Worm (Caenorhabditis elegans) whole organism, L4 larva: Measurements from ENCODE around the gene svh-5.

Experiments
- D1046.2 ChIP-seq: fragments of 200-800 bp; sonication (Bioruptor generic); IDR thresholded peaks from 2 replicates; pipeline ENCODE4 v1.3.6; 2022; ENCODE audit warnings: missing genetic modification characterization, missing compliant biosample characterization
- F10B5.3 ChIP-seq: sonication (generic microtip); optimal IDR thresholded peaks from 2 replicates; lab custom pipeline; 2016; ENCODE audit warnings: mild to moderate bottlenecking, missing genetic modification characterization, missing compliant biosample characterization
- F44E2.7 ChIP-seq: fragments of 200-800 bp; sonication (Bioruptor generic); IDR thresholded peaks from 2 replicates; pipeline ENCODE4 v2.1.2; 2022; ENCODE audit warnings: missing genetic modification characterization, missing compliant biosample characterization
- F49E8.2 ChIP-seq: sonication (generic microtip); optimal IDR thresholded peaks from 2 replicates; lab custom pipeline; 2016; ENCODE audit warnings: missing compliant biosample characterization, mild to moderate bottlenecking, missing genetic modification characterization, borderline replicate concordance
- R02D3.7 ChIP-seq: fragments of 150-350 bp; sonication (generic microtip); optimal IDR thresholded peaks from 3 replicates; lab custom pipeline; 2014; ENCODE audit warnings: missing biosample characterization, missing genetic modification characterization
- T20F7.1 ChIP-seq: fragments of 200-800 bp; sonication (Bioruptor generic); optimal IDR thresholded peaks from 2 replicates; lab custom pipeline; 2018; ENCODE audit warnings: mild to moderate bottlenecking, missing genetic modification characterization, missing compliant biosample characterization
- Y75B8A.6 ChIP-seq: fragments of 200-800 bp; sonication (Bioruptor generic); IDR thresholded peaks from 2 replicates; pipeline ENCODE4 v1.3.6; 2022; ENCODE audit warnings: missing genetic modification reagents, missing genetic modification characterization, missing compliant biosample characterization
- attf-4 ChIP-seq: sonication (generic microtip); optimal IDR thresholded peaks from 3 replicates; lab custom pipeline; 2017; ENCODE audit warnings: missing biosample characterization, missing genetic modification characterization
- ceh-20 ChIP-seq: fragments of 200-800 bp; sonication (Bioruptor generic); IDR thresholded peaks from 2 replicates; pipeline ENCODE4 v1.3.6; 2022; ENCODE audit warnings: missing genetic modification reagents, missing genetic modification characterization, missing compliant biosample characterization
- ceh-44 ChIP-seq: fragments of 200-800 bp; sonication (Bioruptor generic); IDR thresholded peaks from 2 replicates; pipeline ENCODE4 v1.3.6; 2022; ENCODE audit warnings: missing genetic modification reagents, missing genetic modification characterization, missing compliant biosample characterization
- ceh-62 ChIP-seq: sonication (generic microtip); optimal IDR thresholded peaks from 2 replicates; lab custom pipeline; 2017; ENCODE audit warnings: missing biosample characterization, missing genetic modification characterization
- cey-2 ChIP-seq: sonication (generic microtip); optimal IDR thresholded peaks from 3 replicates; lab custom pipeline; 2017; ENCODE audit warnings: missing genetic modification characterization, mild to moderate bottlenecking, missing compliant biosample characterization, antibody characterized with exemption, borderline replicate concordance; ENCODE audit not compliant: insufficient read depth
- ctbp-1 ChIP-seq: fragments of 200-800 bp; sonication (Bioruptor generic); IDR thresholded peaks from 2 replicates; pipeline ENCODE4 v1.3.6; 2022; ENCODE audit warnings: missing genetic modification reagents, missing genetic modification characterization, missing compliant biosample characterization
- daf-12 ChIP-seq: fragments of 150-350 bp; optimal IDR thresholded peaks from 2 replicates; lab custom pipeline; 2014; ENCODE audit warnings: missing biosample characterization, missing genetic modification reagents, missing genetic modification characterization
- daf-16 ChIP-seq, 3 experiments: sonication (generic microtip); optimal IDR thresholded peaks; 2 replicates each; lab custom pipeline; 2016 to 2017; ENCODE audit warnings: missing genetic modification characterization in 3 of 3, missing genetic modification reagents in 3 of 3, mild to moderate bottlenecking in 2 of 3, missing compliant biosample characterization in 2 of 3, missing biosample characterization in 1 of 3, moderate library complexity in 1 of 3
- dmd-8 ChIP-seq: fragments of 200-800 bp; sonication (Bioruptor generic); IDR thresholded peaks from 2 replicates; pipeline ENCODE4 v1.3.6; 2022; ENCODE audit warnings: missing genetic modification characterization, missing compliant biosample characterization
- dmd-9 ChIP-seq: fragments of 200-800 bp; sonication (Bioruptor generic); IDR thresholded peaks from 2 replicates; pipeline ENCODE4 v1.3.6; 2022; ENCODE audit warnings: missing genetic modification reagents, missing genetic modification characterization, missing compliant biosample characterization
- duxl-1 ChIP-seq: sonication (generic microtip); optimal IDR thresholded peaks from 2 replicates; lab custom pipeline; 2016; ENCODE audit warnings: mild to moderate bottlenecking, missing genetic modification characterization, moderate library complexity, missing compliant biosample characterization; ENCODE audit not compliant: poor library complexity
- lin-1 ChIP-seq: fragments of 200-800 bp; sonication (Bioruptor generic); IDR thresholded peaks from 2 replicates; pipeline ENCODE4 v1.3.6; 2022; ENCODE audit warnings: missing genetic modification reagents, missing genetic modification characterization, missing compliant biosample characterization
- lin-13 ChIP-seq: fragments of 150-350 bp; optimal IDR thresholded peaks from 2 replicates; lab custom pipeline; 2014; ENCODE audit warnings: missing biosample characterization, missing genetic modification reagents, missing genetic modification characterization
- lin-38 ChIP-seq: fragments of 200-800 bp; sonication (Bioruptor generic); IDR thresholded peaks from 2 replicates; pipeline ENCODE4 v1.3.6; 2022; ENCODE audit warnings: missing genetic modification reagents, missing genetic modification characterization, missing compliant biosample characterization
- lin-39 ChIP-seq: fragments of 150-350 bp; optimal IDR thresholded peaks from 2 replicates; lab custom pipeline; 2014; ENCODE audit warnings: missing biosample characterization, missing genetic modification reagents, missing genetic modification characterization
- lsy-2 ChIP-seq, 2 experiments: fragments of 150-350 bp in 1 of 2; sonication (generic microtip) in 1 of 2; optimal IDR thresholded peaks; 2 replicates each; lab custom pipeline; 2014 to 2017; ENCODE audit warnings: missing biosample characterization in 2 of 2, missing genetic modification characterization in 2 of 2
- mdl-1 ChIP-seq, 2 experiments: fragments of 150-350 bp in 1 of 2; sonication (generic microtip) in 1 of 2; optimal IDR thresholded peaks; 2 replicates each; lab custom pipeline; 2014 to 2017; ENCODE audit warnings: missing biosample characterization in 2 of 2, missing genetic modification characterization in 2 of 2
- mdt-29 ChIP-seq: fragments of 200-800 bp; sonication (Bioruptor generic); IDR thresholded peaks from 2 replicates; pipeline ENCODE4 v1.3.6; 2022; ENCODE audit warnings: missing genetic modification reagents, missing genetic modification characterization, missing compliant biosample characterization
- mes-2 ChIP-seq: sonication (generic microtip); optimal IDR thresholded peaks from 2 replicates; lab custom pipeline; 2016; ENCODE audit warnings: missing genotype, mild to moderate bottlenecking, missing genetic modification characterization, missing compliant biosample characterization; ENCODE audit not compliant: poor library complexity, severe bottlenecking
- mxl-3 ChIP-seq: fragments of 200-800 bp; sonication (Bioruptor generic); optimal IDR thresholded peaks from 2 replicates; lab custom pipeline; 2018; ENCODE audit warnings: mild to moderate bottlenecking, missing genetic modification characterization, missing compliant biosample characterization
- nhr-10 ChIP-seq: fragments of 150-350 bp; optimal IDR thresholded peaks from 2 replicates; lab custom pipeline; 2014; ENCODE audit warnings: missing biosample characterization, missing genetic modification characterization
- nhr-102 ChIP-seq: sonication (generic microtip); optimal IDR thresholded peaks from 2 replicates; lab custom pipeline; 2016; ENCODE audit warnings: mild to moderate bottlenecking, missing genetic modification characterization, moderate library complexity, missing compliant biosample characterization
- nhr-111 ChIP-seq: fragments of 200-800 bp; sonication (Bioruptor generic); optimal IDR thresholded peaks from 2 replicates; lab custom pipeline; 2018; ENCODE audit warnings: mild to moderate bottlenecking, missing genetic modification characterization, missing compliant biosample characterization
- nhr-237 ChIP-seq: sonication (generic microtip); optimal IDR thresholded peaks from 2 replicates; lab custom pipeline; 2017; ENCODE audit warnings: missing biosample characterization, missing genetic modification characterization
- nhr-25 ChIP-seq: sonication (generic microtip); optimal IDR thresholded peaks from 2 replicates; lab custom pipeline; 2017; ENCODE audit warnings: missing genetic modification characterization, mild to moderate bottlenecking, missing compliant biosample characterization, antibody characterized with exemption, moderate library complexity, borderline replicate concordance; ENCODE audit not compliant: insufficient read depth
- nhr-41 ChIP-seq: fragments of 200-800 bp; sonication (Bioruptor generic); IDR thresholded peaks from 2 replicates; pipeline ENCODE4 v1.3.6; 2022; ENCODE audit warnings: missing genetic modification reagents, missing genetic modification characterization, missing compliant biosample characterization
- nhr-42 ChIP-seq: fragments of 200-800 bp; sonication (Bioruptor generic); IDR thresholded peaks from 2 replicates; pipeline ENCODE4 v1.3.6; 2022; ENCODE audit warnings: missing genetic modification characterization, missing compliant biosample characterization
- nhr-6 ChIP-seq: fragments of 150-350 bp; optimal IDR thresholded peaks from 2 replicates; lab custom pipeline; 2014; ENCODE audit warnings: missing biosample characterization, missing genetic modification characterization
- nhr-77 ChIP-seq: fragments of 150-350 bp; optimal IDR thresholded peaks from 2 replicates; lab custom pipeline; 2014; ENCODE audit warnings: missing biosample characterization, missing genetic modification characterization
- saeg-2 ChIP-seq: fragments of 200-800 bp; sonication (Bioruptor generic); IDR thresholded peaks from 2 replicates; pipeline ENCODE4 v1.3.6; 2022; ENCODE audit warnings: missing genetic modification reagents, missing genetic modification characterization, missing compliant biosample characterization
- snpc-4 ChIP-seq: fragments of 150-350 bp; optimal IDR thresholded peaks from 2 replicates; lab custom pipeline; 2014; ENCODE audit warnings: missing biosample characterization, missing genetic modification characterization
- spr-1 ChIP-seq: sonication (generic microtip); optimal IDR thresholded peaks from 2 replicates; lab custom pipeline; 2016; ENCODE audit warnings: mild to moderate bottlenecking, missing genetic modification characterization, missing compliant biosample characterization
- spr-3 ChIP-seq: fragments of 200-800 bp; sonication (Bioruptor generic); optimal IDR thresholded peaks from 2 replicates; lab custom pipeline; 2018; ENCODE audit warnings: mild to moderate bottlenecking, missing genetic modification characterization, missing compliant biosample characterization
- tag-97 ChIP-seq: fragments of 200-800 bp; sonication (Bioruptor generic); IDR thresholded peaks from 2 replicates; pipeline ENCODE4 v1.3.6; 2022; ENCODE audit warnings: missing genetic modification characterization, missing compliant biosample characterization
- tra-1 ChIP-seq: fragments of 200-800 bp; sonication (Bioruptor generic); IDR thresholded peaks from 2 replicates; pipeline ENCODE4 v1.3.6; 2022; ENCODE audit warnings: missing genetic modification reagents, missing genetic modification characterization, missing compliant biosample characterization
- unc-62 ChIP-seq, 3 experiments: fragments of 150-350 bp in 1 of 3; sonication (generic microtip); optimal IDR thresholded peaks in 2 of 3; peaks in 1 of 3; 1 replicate in 1 of 3; 2 replicates in 2 of 3; lab custom pipeline; 2014 to 2017; ENCODE audit warnings: missing biosample characterization in 3 of 3, missing genetic modification characterization in 3 of 3, missing genetic modification reagents in 3 of 3, missing genotype in 1 of 3
- zag-1 ChIP-seq: fragments of 150-350 bp; optimal IDR thresholded peaks from 2 replicates; lab custom pipeline; 2014; ENCODE audit warnings: missing biosample characterization, missing genetic modification characterization
- zfp-2 ChIP-seq: sonication (generic microtip); optimal IDR thresholded peaks from 2 replicates; lab custom pipeline; 2016; ENCODE audit warnings: mild to moderate bottlenecking, missing genetic modification characterization, missing compliant biosample characterization
- ztf-7 ChIP-seq: fragments of 150-350 bp; optimal IDR thresholded peaks from 2 replicates; lab custom pipeline; 2014; ENCODE audit warnings: missing biosample characterization, missing genetic modification characterization

Gene svh-5

DNA sequence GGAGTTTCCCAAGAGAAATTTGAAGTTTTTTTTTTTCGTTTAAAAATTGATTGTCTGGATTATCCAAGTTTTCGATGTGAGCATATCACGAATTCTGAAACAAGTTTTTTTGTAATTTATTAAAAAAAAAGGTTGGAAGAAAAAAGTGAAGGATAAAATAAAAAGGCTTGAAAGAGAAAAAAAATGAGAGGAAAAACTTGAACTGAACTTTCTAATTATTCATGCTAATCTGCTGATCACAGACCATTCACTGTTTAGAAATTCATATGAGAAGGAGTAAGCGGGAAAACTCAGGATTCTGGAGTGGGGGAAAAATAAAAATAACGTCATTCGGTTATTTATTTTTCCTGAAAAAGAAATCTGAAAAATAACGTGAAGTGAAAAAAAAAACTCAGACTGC lies at the start of gene svh-5:
Gene svh-5 (minus strand): TSS at position 101 of the 400 bp plus-strand sequence.
- no peak for TF ChIP-seq lin-38 (GFP tag; lab: Robert Waterston, UW)
- TF ChIP-seq attf-4 (tag; lab: Kevin White, UChicago), result no peak
- no peak for TF ChIP-seq Y75B8A.6 (GFP tag; lab: Robert Waterston, UW)
- no peak for TF ChIP-seq snpc-4 (tag; lab: Kevin White, UChicago)
- TF ChIP-seq nhr-10 (tag; lab: Kevin White, UChicago), result no peak
- no peak for TF ChIP-seq tra-1 (GFP tag; lab: Robert Waterston, UW)
- no peak for TF ChIP-seq dmd-9 (GFP tag; lab: Robert Waterston, UW)
- no peak for TF ChIP-seq F44E2.7 (GFP tag; lab: Robert Waterston, UW)
- TF ChIP-seq lin-13, result no peak
- no peak for TF ChIP-seq ceh-44 (GFP tag; lab: Robert Waterston, UW)

- no peak for TF ChIP-seq mdt-29
- TF ChIP-seq cey-2, result no peak
- TF ChIP-seq nhr-41 (GFP tag; lab: Robert Waterston, UW), result 0 out of 2 replicates have a peak, but pooled peaks have one; percentile 8
- no peak for TF ChIP-seq daf-16 (GFP tag; optimal IDR thresholded peaks at IDR 0.05; lab: Kevin White, UChicago)
- peak; percentile 96 for TF ChIP-seq daf-16 (tag; optimal IDR thresholded peaks at IDR 0.05; lab: Kevin White, UChicago)
- TF ChIP-seq T20F7.1 (GFP tag; lab: Kevin White, UChicago), result no peak
- TF ChIP-seq nhr-6 (tag; lab: Kevin White, UChicago), result no peak
- no peak for TF ChIP-seq tag-97 (GFP tag; lab: Robert Waterston, UW)
- TF ChIP-seq D1046.2 (GFP tag; lab: Robert Waterston, UW), result no peak
- no peak for TF ChIP-seq nhr-237 (tag; lab: Kevin White, UChicago)
- TF ChIP-seq saeg-2 (GFP tag; lab: Robert Waterston, UW), result no peak
- no peak for TF ChIP-seq spr-3
- TF ChIP-seq nhr-102 (tag; lab: Kevin White, UChicago), result peak; percentile 34
- TF ChIP-seq dmd-8, result no peak
- no peak for TF ChIP-seq nhr-25 (tag; lab: Kevin White, UChicago)
- peak in 1 of 2 experiments; percentile 77 for TF ChIP-seq unc-62 (GFP tag; optimal IDR thresholded peaks at IDR 0.05 in 1 of 2; lab: Kevin White, UChicago)
- TF ChIP-seq unc-62 (tag; optimal IDR thresholded peaks at IDR 0.05; lab: Kevin White, UChicago), result no peak
- peak; percentile 63; the same call in 1 of the 2 replicates for TF ChIP-seq lin-1 (GFP tag; lab: Robert Waterston, UW)
- TF ChIP-seq spr-1 (tag; lab: Kevin White, UChicago), result no peak
- no peak for TF ChIP-seq F10B5.3 (tag; lab: Kevin White, UChicago)
- no peak for TF ChIP-seq zfp-2 (tag; lab: Kevin White, UChicago)
- TF ChIP-seq R02D3.7 (tag; lab: Kevin White, UChicago), result no peak
- TF ChIP-seq lin-39 (tag; lab: Kevin White, UChicago), result no peak
- TF ChIP-seq lsy-2 (tag; optimal IDR thresholded peaks at IDR 0.05; lab: Kevin White, UChicago), result no peak
- TF ChIP-seq F44E2.7 (GFP tag; lab: Robert Waterston, UW), result no peak
- TF ChIP-seq ceh-62 (tag; lab: Kevin White, UChicago), result no peak
- TF ChIP-seq mxl-3 (GFP tag; lab: Kevin White, UChicago), result peak; percentile 93
- peak; percentile 74; the same call in 1 of the 2 replicates for TF ChIP-seq ceh-20 (GFP tag; lab: Robert Waterston, UW)
- no peak for TF ChIP-seq zag-1 (tag; lab: Kevin White, UChicago)
- no peak for TF ChIP-seq nhr-42 (GFP tag; lab: Robert Waterston, UW)
- TF ChIP-seq nhr-111 (GFP tag; lab: Kevin White, UChicago), result no peak
- peak; percentile 76 for TF ChIP-seq nhr-77 (tag; lab: Kevin White, UChicago)
- TF ChIP-seq duxl-1 (tag; lab: Kevin White, UChicago), result no peak
- TF ChIP-seq Y75B8A.6 (GFP tag; lab: Robert Waterston, UW), result no peak
- no peak for TF ChIP-seq ztf-7 (tag; lab: Kevin White, UChicago)
- peak; percentile 79 for TF ChIP-seq tra-1 (GFP tag; lab: Robert Waterston, UW)
- TF ChIP-seq F49E8.2 (tag; lab: Kevin White, UChicago), result no peak
- no peak for TF ChIP-seq attf-4 (tag; lab: Kevin White, UChicago)
- TF ChIP-seq daf-12, result no peak
- no peak for TF ChIP-seq ctbp-1 (GFP tag; lab: Robert Waterston, UW)
- TF ChIP-seq mdl-1 (tag; optimal IDR thresholded peaks at IDR 0.05; lab: Kevin White, UChicago), result peak; percentile 29 to 67
- TF ChIP-seq mes-2 (tag; lab: Kevin White, UChicago), result peak; percentile 21
These were observed 46.2 kb upstream of the svh-5 start for ce11 chrX:15423708-15424423.
